Worm (Caenorhabditis elegans) whole organism, L3 larva: Measurements from ENCODE around the gene F17E9.16.

Experiments
- fkh-10 ChIP-seq: sonication (generic microtip); optimal IDR thresholded peaks from 2 replicates; lab custom pipeline; 2017; ENCODE audit warnings: missing biosample characterization, missing genetic modification reagents, missing genetic modification characterization
- jun-1 ChIP-seq: fragments of 150-350 bp; optimal IDR thresholded peaks from 2 replicates; lab custom pipeline; 2014; ENCODE audit warnings: missing biosample characterization, missing genetic modification reagents, missing genetic modification characterization
- nhr-237 ChIP-seq: fragments of 150-350 bp; optimal IDR thresholded peaks from 2 replicates; lab custom pipeline; 2014; ENCODE audit warnings: missing biosample characterization, missing genetic modification characterization
- nhr-28 ChIP-seq: fragments of 150-350 bp; optimal IDR thresholded peaks from 2 replicates; lab custom pipeline; 2014; ENCODE audit warnings: missing biosample characterization, missing genetic modification characterization

DNA sequence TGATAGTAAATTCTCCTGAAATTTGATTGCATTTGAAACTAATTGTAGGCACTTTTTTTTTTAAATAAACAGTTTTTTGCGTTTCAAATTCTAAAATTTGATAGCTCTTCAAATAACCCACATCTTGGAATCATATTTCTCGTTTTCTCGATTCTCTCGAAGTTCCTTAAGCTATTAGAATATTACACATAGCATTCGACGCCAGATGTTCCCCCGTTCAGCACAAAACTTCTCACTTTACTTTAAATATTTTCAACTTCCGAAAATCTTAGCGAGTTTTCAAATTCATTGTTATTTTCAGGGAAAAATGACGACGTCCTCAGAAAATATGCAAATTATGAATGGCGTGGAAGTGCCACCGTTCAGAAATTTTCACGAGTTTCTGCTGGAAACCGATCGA, 27.5 kb downstream of the F17E9.16 start, which contains the start of gene praf-3:
- TF ChIP-seq nhr-237 (tag; lab: Kevin White, UChicago) (no peak), jun-1 (no peak), fkh-10 (GFP tag; lab: Kevin White, UChicago) (no peak), nhr-28 (no peak)
